Fruit fly (Drosophila melanogaster): ENCODE results near the gene CG5126.

The CG5126 gene

DNA sequence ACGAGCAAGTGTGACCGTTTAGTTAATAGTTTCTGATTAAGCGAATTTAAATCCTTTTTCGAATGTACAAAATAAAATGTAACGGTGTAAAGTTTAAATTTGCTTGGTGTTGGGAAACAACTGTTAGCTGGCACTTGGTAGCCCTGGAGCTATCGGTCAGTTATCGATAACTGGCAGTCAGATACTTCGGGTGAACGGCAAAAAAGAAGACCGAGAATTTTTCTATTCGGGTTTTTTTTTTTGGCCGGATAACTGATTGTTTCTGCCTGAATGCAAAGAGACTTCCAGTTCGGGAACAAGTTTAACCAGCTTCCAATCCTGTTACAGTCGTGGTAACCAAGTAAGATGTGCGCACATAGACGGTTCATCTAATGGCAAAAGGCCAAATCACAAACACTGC, 6.3 kb downstream of the CG5126 start, which contains the start of gene CG4896 (continued):
- no peak for TF ChIP-seq Mes4 (GFP tag; optimal IDR thresholded peaks at IDR 0.05)
- TF ChIP-seq CG3726 (GFP tag; IDR thresholded peaks at IDR 0.05), result no peak
- peak in 1 of 2 experiments; percentile 51 for TF ChIP-seq bsh (GFP tag; optimal IDR thresholded peaks at IDR 0.05)
- TF ChIP-seq fru (optimal IDR thresholded peaks at IDR 0.05), result no peak
- TF ChIP-seq pzg (GFP tag; optimal IDR thresholded peaks at IDR 0.05), result peak; percentile 81
- TF ChIP-seq CG15073 (GFP tag; optimal IDR thresholded peaks at IDR 0.05), result no peak
- peak; percentile 68 for TF ChIP-seq E2f2 (GFP tag; IDR thresholded peaks at IDR 0.05)
- TF ChIP-seq stc (GFP tag; IDR thresholded peaks at IDR 0.05), result no peak
- no peak for TF ChIP-seq CG12942 (GFP tag; optimal IDR thresholded peaks at IDR 0.05)
- peak; percentile 57; the same call in 2 of the 3 replicates for TF ChIP-seq CG14860 (GFP tag; IDR thresholded peaks at IDR 0.05; ENCODE audit: partially characterized antibody)
- TF ChIP-seq Rfx (GFP tag; IDR thresholded peaks at IDR 0.05), result peak; percentile 63
- TF ChIP-seq Med (GFP tag), result peak; percentile 82
- TF ChIP-seq otp (GFP tag; IDR thresholded peaks at IDR 0.05), result no peak
- no peak for TF ChIP-seq CG17186 (GFP tag; optimal IDR thresholded peaks at IDR 0.05)
- no peak for TF ChIP-seq CG7372 (GFP tag; IDR thresholded peaks at IDR 0.05)
- TF ChIP-seq HHEX (GFP tag; optimal IDR thresholded peaks at IDR 0.05), result no peak
- TF ChIP-seq maf-S (GFP tag; optimal IDR thresholded peaks at IDR 0.05), result no peak
- peak; percentile 28 for TF ChIP-seq ems (GFP tag; optimal IDR thresholded peaks at IDR 0.05)
- TF ChIP-seq nau (GFP tag; optimal IDR thresholded peaks at IDR 0.05), result no peak
- TF ChIP-seq CG7963 (GFP tag; IDR thresholded peaks at IDR 0.05; ENCODE audit: partially characterized antibody), result peak; percentile 66; the same call in 2 of the 3 replicates
- peak; percentile 7 for TF ChIP-seq CG34376 (GFP tag; optimal IDR thresholded peaks at IDR 0.05)
- no peak for TF ChIP-seq tio (GFP tag; optimal IDR thresholded peaks at IDR 0.05)
- peak; percentile 66 for TF ChIP-seq HLH4C (GFP tag; IDR thresholded peaks at IDR 0.05; ENCODE audit: partially characterized antibody)
- TF ChIP-seq tgo (GFP tag; IDR thresholded peaks at IDR 0.05), result no peak
- TF ChIP-seq BEAF-32 (GFP tag; optimal IDR thresholded peaks at IDR 0.05), result peak; percentile 66
- TF ChIP-seq Dfd (GFP tag; optimal IDR thresholded peaks at IDR 0.05), result no peak
- TF ChIP-seq CG13296 (GFP tag; optimal IDR thresholded peaks at IDR 0.05), result no peak
- TF ChIP-seq aop (GFP tag; IDR thresholded peaks at IDR 0.05), result no peak
- peak; percentile 69 for TF ChIP-seq CG6791 (GFP tag; IDR thresholded peaks at IDR 0.05; ENCODE audit: partially characterized antibody)
- TF ChIP-seq hb (GFP tag; IDR thresholded peaks at IDR 0.05; ENCODE audit: partially characterized antibody), result peak; percentile 66; the same call in 2 of the 3 replicates
- TF ChIP-seq unpg (GFP tag; optimal IDR thresholded peaks at IDR 0.05), result no peak
- no peak for TF ChIP-seq Eip74EF (GFP tag; optimal IDR thresholded peaks at IDR 0.05)
- no peak for TF ChIP-seq ap (GFP tag; IDR thresholded peaks at IDR 0.05)
- no peak for TF ChIP-seq Six4 (GFP tag; optimal IDR thresholded peaks at IDR 0.05)
- TF ChIP-seq CG13123 (GFP tag; optimal IDR thresholded peaks at IDR 0.05), result no peak
- no peak for TF ChIP-seq CG2129 (GFP tag; IDR thresholded peaks at IDR 0.05; ENCODE audit: partially characterized antibody)
- TF ChIP-seq Xrp1 (GFP tag; IDR thresholded peaks at IDR 0.05), result peak; percentile 27; the same call in 1 of the 2 replicates
- TF ChIP-seq HmgZ (tag; optimal IDR thresholded peaks at IDR 0.05), result peak; percentile 37
- peak; percentile 27; the same call in 1 of the 3 replicates for TF ChIP-seq row (GFP tag; IDR thresholded peaks at IDR 0.05)
- no peak for TF ChIP-seq CG7839 (tag; optimal IDR thresholded peaks at IDR 0.05)
- no peak for TF ChIP-seq dimm (GFP tag; IDR thresholded peaks at IDR 0.05)
- peak; percentile 4 for TF ChIP-seq CG7786 (GFP tag; optimal IDR thresholded peaks at IDR 0.05)
- no peak for TF ChIP-seq cas (GFP tag; IDR thresholded peaks at IDR 0.05)
- TF ChIP-seq luna (GFP tag; optimal IDR thresholded peaks at IDR 0.05), result peak; percentile 6
- no peak for TF ChIP-seq Rx (GFP tag; IDR thresholded peaks at IDR 0.05)
- TF ChIP-seq Bgb (GFP tag; IDR thresholded peaks at IDR 0.05; ENCODE audit: partially characterized antibody), result peak; percentile 80
- no peak for TF ChIP-seq odd (GFP tag; optimal IDR thresholded peaks at IDR 0.05)
- TF ChIP-seq Trl (optimal IDR thresholded peaks at IDR 0.05), result no peak
- TF ChIP-seq Trl (GFP tag; optimal IDR thresholded peaks at IDR 0.05), result peak; percentile 17
- TF ChIP-seq ci (GFP tag; IDR thresholded peaks at IDR 0.05), result peak; percentile 49; the same call in 1 of the 3 replicates
- no peak for TF ChIP-seq Dip3 (GFP tag; optimal IDR thresholded peaks at IDR 0.05)
- TF ChIP-seq vvl (GFP tag; IDR thresholded peaks at IDR 0.05), result peak; percentile 63

Data from whole organism, embryonic.